Fruit fly (Drosophila melanogaster): Measurements from ENCODE around the gene dpr16.

dpr16 gene

dm6 chr3R:5112814-5113486 lies 37.8 kb upstream of the dpr16 start (continued):
- TF ChIP-seq CG1603 (tag; optimal IDR thresholded peaks at IDR 0.05): peak; percentile 99
- peak; percentile 100 for TF ChIP-seq CG10979 (tag; optimal IDR thresholded peaks at IDR 0.05)
- TF ChIP-seq CG7928 (GFP tag; optimal IDR thresholded peaks at IDR 0.05): peak; percentile 24
- TF ChIP-seq H15 (GFP tag; IDR thresholded peaks at IDR 0.05): peak; percentile 94
- TF ChIP-seq Antp (GFP tag; optimal IDR thresholded peaks at IDR 0.05): peak; percentile 98
- TF ChIP-seq Eip74EF (GFP tag; optimal IDR thresholded peaks at IDR 0.05): peak in 1 of 2 experiments; percentile 97
- TF ChIP-seq CG6765 (GFP tag; optimal IDR thresholded peaks at IDR 0.05): peak; percentile 13
- TF ChIP-seq cas (GFP tag; IDR thresholded peaks at IDR 0.05): 0 out of 2 replicates have a peak, but pooled peaks have one; percentile 20
- TF ChIP-seq CG15073 (GFP tag; optimal IDR thresholded peaks at IDR 0.05): peak; percentile 88
- TF ChIP-seq Adf1 (GFP tag; IDR thresholded peaks at IDR 0.05): no peak; the same call in 1 of the 2 replicates
- TF ChIP-seq CG14965 (GFP tag; optimal IDR thresholded peaks at IDR 0.05; ENCODE audit: borderline replicate concordance): peak; percentile 86
- peak; percentile 99 for TF ChIP-seq Xrp1 (GFP tag; IDR thresholded peaks at IDR 0.05)
- peak; percentile 90 for TF ChIP-seq wek (GFP tag; optimal IDR thresholded peaks at IDR 0.05)
- peak; percentile 99 for TF ChIP-seq CG12391 (tag; optimal IDR thresholded peaks at IDR 0.05)
- TF ChIP-seq tup (GFP tag; optimal IDR thresholded peaks at IDR 0.05): peak; percentile 93
- TF ChIP-seq CG43689 (GFP tag; IDR thresholded peaks at IDR 0.05): peak; percentile 57; the same call in 1 of the 2 replicates
- peak; percentile 97 for TF ChIP-seq tap (tag; optimal IDR thresholded peaks at IDR 0.05)
- peak; percentile 93 for TF ChIP-seq CG10565 (GFP tag; optimal IDR thresholded peaks at IDR 0.05)
- peak; percentile 91 to 94 for TF ChIP-seq Hr51 (GFP tag; optimal IDR thresholded peaks at IDR 0.05)
- peak; percentile 69 for TF ChIP-seq bigmax (GFP tag; optimal IDR thresholded peaks at IDR 0.05)
- peak; percentile 88 for TF ChIP-seq Nf-YB (GFP tag; optimal IDR thresholded peaks at IDR 0.05)
- TF ChIP-seq CrebB (tag; optimal IDR thresholded peaks at IDR 0.05): peak; percentile 93
- TF ChIP-seq pum (GFP tag; optimal IDR thresholded peaks at IDR 0.05): peak; percentile 98
- TF ChIP-seq CG8281 (tag; optimal IDR thresholded peaks at IDR 0.05): peak; percentile 83
- peak; percentile 96 for TF ChIP-seq NK7.1 (GFP tag; optimal IDR thresholded peaks at IDR 0.05)
- TF ChIP-seq CG7372 (GFP tag; IDR thresholded peaks at IDR 0.05): peak; percentile 81
- TF ChIP-seq Dip2 (GFP tag; IDR thresholded peaks at IDR 0.05): no peak
- TF ChIP-seq gfzf (GFP tag; optimal IDR thresholded peaks at IDR 0.05): peak; percentile 29
- peak; percentile 98 for TF ChIP-seq tin (GFP tag; optimal IDR thresholded peaks at IDR 0.05)
- peak; percentile 47; the same call in 1 of the 3 replicates for TF ChIP-seq C15 (GFP tag; IDR thresholded peaks at IDR 0.05)
- TF ChIP-seq ase (GFP tag; IDR thresholded peaks at IDR 0.05): peak; percentile 91
- peak; percentile 72 for TF ChIP-seq CG17612 (GFP tag; IDR thresholded peaks at IDR 0.05)
- peak; percentile 99 for TF ChIP-seq az2 (GFP tag; optimal IDR thresholded peaks at IDR 0.05)
- TF ChIP-seq Med (GFP tag): peak; percentile 99
- no peak for TF ChIP-seq Tbp (GFP tag; optimal IDR thresholded peaks at IDR 0.05)
- peak; percentile 45; the same call in 1 of the 2 replicates for TF ChIP-seq wdn (GFP tag; IDR thresholded peaks at IDR 0.05)
- peak; percentile 75 for TF ChIP-seq E2f2 (GFP tag; IDR thresholded peaks at IDR 0.05)
- peak; percentile 79 for TF ChIP-seq BtbVII (GFP tag; optimal IDR thresholded peaks at IDR 0.05)
- TF ChIP-seq Sry-δ (GFP tag; optimal IDR thresholded peaks at IDR 0.05): peak; percentile 65
- no peak for TF ChIP-seq ato (GFP tag; IDR thresholded peaks at IDR 0.05; ENCODE audit: partially characterized antibody)
- TF ChIP-seq pzg (GFP tag; optimal IDR thresholded peaks at IDR 0.05): no peak
- no peak for TF ChIP-seq Dp (GFP tag; optimal IDR thresholded peaks at IDR 0.05)
- peak; percentile 99 for TF ChIP-seq ci (GFP tag; IDR thresholded peaks at IDR 0.05)
- TF ChIP-seq CG17361 (GFP tag; IDR thresholded peaks at IDR 0.05): peak; percentile 98
- peak; percentile 97 for TF ChIP-seq Atf-2 (GFP tag; optimal IDR thresholded peaks at IDR 0.05)
- TF ChIP-seq lbe (GFP tag; optimal IDR thresholded peaks at IDR 0.05): peak; percentile 22
- peak; percentile 99 for TF ChIP-seq fd64A (GFP tag; optimal IDR thresholded peaks at IDR 0.05)
- peak; percentile 95 for TF ChIP-seq shn (GFP tag; optimal IDR thresholded peaks at IDR 0.05)
- TF ChIP-seq Trl (optimal IDR thresholded peaks at IDR 0.05): no peak
- TF ChIP-seq Trl (GFP tag; optimal IDR thresholded peaks at IDR 0.05): peak; percentile 98

All from whole organism, embryonic.